Fruit fly (Drosophila melanogaster): ENCODE data around the gene Adhr.

DNA sequence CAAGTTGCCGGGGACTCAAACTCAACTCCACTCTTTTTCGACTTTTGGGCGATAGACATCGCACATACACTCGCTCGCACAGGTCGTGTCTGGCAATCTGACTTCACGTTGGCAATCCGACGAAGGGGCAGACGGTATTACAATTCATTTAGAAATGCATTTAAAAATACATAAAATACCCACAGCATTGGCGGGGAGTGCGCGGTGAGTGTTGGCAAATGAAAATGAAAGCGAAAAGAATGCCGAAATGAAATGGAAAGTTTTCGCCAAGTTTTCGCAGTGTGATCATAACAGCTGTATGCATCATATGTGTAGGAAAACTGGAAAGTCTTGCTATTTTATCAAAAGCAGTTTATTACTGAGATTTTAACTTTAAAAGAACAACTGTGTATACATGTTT is 38.1 kb downstream of the Adhr start:
- TF ChIP-seq CG1620 (GFP tag; optimal IDR thresholded peaks at IDR 0.05) (no peak), toe (GFP tag; optimal IDR thresholded peaks at IDR 0.05) (no peak)
